Fruit fly (Drosophila melanogaster) whole organism: Measurements from ENCODE around the gene CG31810.

ENCODE experiments used
- CG8478 ChIP-seq: fragments of >200 bp; optimal IDR thresholded peaks from 2 replicates; lab custom pipeline; 2018; ENCODE audit warnings: inconsistent platforms
- Dll ChIP-seq: fragments of >200 bp; optimal IDR thresholded peaks from 2 replicates; lab custom pipeline; 2017
- EcR ChIP-seq, 2 experiments: fragments of >200 bp; optimal IDR thresholded peaks; 2 replicates each; lab custom pipeline; 2017; ENCODE audit warnings: missing biosample characterization in 2 of 2, missing genetic modification characterization in 2 of 2, missing genetic modification reagents in 2 of 2
- psq ChIP-seq: fragments of >200 bp; optimal IDR thresholded peaks from 2 replicates; lab custom pipeline; 2017

DNA sequence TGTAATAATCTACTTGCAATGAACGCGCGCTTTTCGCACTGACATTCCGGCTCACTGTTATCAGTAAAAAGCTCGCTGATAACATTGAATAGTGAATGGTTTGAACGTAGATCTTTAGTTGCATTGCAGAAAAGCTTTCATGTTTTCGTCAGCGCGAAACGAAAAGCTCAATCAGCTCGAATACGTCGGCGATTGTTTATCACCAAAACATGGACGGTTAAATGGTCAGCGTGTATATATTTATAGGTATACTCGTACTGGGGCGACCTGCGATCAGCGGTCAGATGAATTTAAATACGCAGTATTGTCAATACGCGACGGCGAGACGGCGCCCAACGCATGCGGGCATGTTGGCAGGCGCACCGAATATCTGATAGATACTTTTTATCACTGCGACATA lies 34.3 kb upstream of the CG31810 start:
- TF ChIP-seq CG8478 (lab: Kevin White, UChicago) (no peak), psq (lab: Kevin White, UChicago) (no peak), Dll (lab: Kevin White, UChicago) (no peak), EcR (GFP tag; optimal IDR thresholded peaks at IDR 0.05; lab: Kevin White, UChicago) (no peak)
